Fruit fly (Drosophila melanogaster): ENCODE results near the gene Socs36E.

DNA sequence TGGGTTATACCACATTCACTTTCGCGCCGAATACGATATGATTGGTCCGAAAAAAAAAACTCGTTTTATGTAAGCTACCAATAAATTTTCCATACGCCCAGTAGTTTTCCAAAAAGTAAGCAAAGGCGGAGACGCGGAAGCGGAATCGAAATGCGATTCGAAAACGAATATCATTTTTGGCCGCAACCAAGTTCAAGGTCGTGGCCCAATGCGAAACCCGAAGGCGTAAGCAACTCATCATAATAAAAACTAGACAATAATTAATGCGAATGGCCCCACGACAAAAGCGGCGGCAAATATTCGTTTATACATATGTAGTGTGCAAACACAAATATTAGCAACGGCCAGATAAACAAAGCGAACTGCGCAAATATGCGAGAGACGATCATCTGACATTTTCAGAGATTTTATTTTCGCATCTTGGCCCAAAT, 15.8 kb downstream of the Socs36E start:
- TF ChIP-seq Myc (optimal IDR thresholded peaks at IDR 0.05) (no peak), psq (optimal IDR thresholded peaks at IDR 0.05) (no peak), ttk (optimal IDR thresholded peaks at IDR 0.05) (no peak), insv (optimal IDR thresholded peaks at IDR 0.05) (no peak), h (optimal IDR thresholded peaks at IDR 0.05) (no peak), Sin3A (optimal IDR thresholded peaks at IDR 0.05) (no peak)
